Worm (Caenorhabditis elegans) whole organism, L1 larva: ENCODE data around the gene msp-78.

ENCODE experiments used
- C04F5.9 ChIP-seq: sonication (generic microtip); optimal IDR thresholded peaks from 2 replicates; lab custom pipeline; 2016; ENCODE audit warnings: missing genetic modification characterization, missing compliant biosample characterization
- F16B12.6 ChIP-seq: fragments of 150-350 bp; optimal IDR thresholded peaks from 2 replicates; lab custom pipeline; 2014; ENCODE audit warnings: missing biosample characterization, missing genetic modification characterization
- alr-1 ChIP-seq: fragments of 200-800 bp; sonication (Bioruptor generic); optimal IDR thresholded peaks from 2 replicates; lab custom pipeline; 2018; ENCODE audit warnings: borderline replicate concordance, mild to moderate bottlenecking, missing genetic modification characterization, missing compliant biosample characterization
- ama-1 ChIP-seq: fragments of 150-350 bp; optimal IDR thresholded peaks from 2 replicates; lab custom pipeline; 2014
- ceh-63 ChIP-seq: fragments of 200-800 bp; sonication (Bioruptor generic); optimal IDR thresholded peaks from 2 replicates; lab custom pipeline; 2018; ENCODE audit warnings: mild to moderate bottlenecking, missing genetic modification characterization, missing compliant biosample characterization
- ceh-8 ChIP-seq: fragments of 200-800 bp; sonication (Bioruptor generic); optimal IDR thresholded peaks from 2 replicates; lab custom pipeline; 2018; ENCODE audit warnings: mild to moderate bottlenecking, missing genetic modification characterization, moderate library complexity, missing compliant biosample characterization
- ceh-90 ChIP-seq: sonication (generic microtip); optimal IDR thresholded peaks from 2 replicates; lab custom pipeline; 2016; ENCODE audit warnings: missing genetic modification characterization, missing compliant biosample characterization
- dpl-1 ChIP-seq, 3 experiments: fragments of 150-350 bp in 2 of 3; sonication (generic microtip) in 1 of 3; optimal IDR thresholded peaks; 2 replicates each; lab custom pipeline; 2014 to 2017; ENCODE audit warnings: missing biosample characterization in 3 of 3, missing genetic modification characterization in 3 of 3, missing genetic modification reagents in 3 of 3
- dsc-1 ChIP-seq: sonication (generic microtip); optimal IDR thresholded peaks from 2 replicates; lab custom pipeline; 2016; ENCODE audit warnings: mild to moderate bottlenecking, missing genetic modification characterization, missing compliant biosample characterization
- egl-13 ChIP-seq: sonication (generic microtip); optimal IDR thresholded peaks from 2 replicates; lab custom pipeline; 2016; ENCODE audit warnings: missing genotype, missing genetic modification reagents, missing genetic modification characterization, missing compliant biosample characterization
- egl-27 ChIP-seq, 2 experiments: fragments of 150-350 bp in 1 of 2; sonication (generic microtip); optimal IDR thresholded peaks; 3 replicates each; lab custom pipeline; 2017 to 2018; ENCODE audit warnings: missing biosample characterization in 2 of 2, missing genetic modification characterization in 2 of 2, missing genetic modification reagents in 2 of 2
- elt-2 ChIP-seq: sonication (generic microtip); optimal IDR thresholded peaks from 2 replicates; lab custom pipeline; 2016; ENCODE audit warnings: missing genetic modification characterization, mild to moderate bottlenecking, inconsistent platforms, missing compliant biosample characterization, missing genetic modification reagents
- fkh-10 ChIP-seq: sonication (generic microtip); optimal IDR thresholded peaks from 2 replicates; lab custom pipeline; 2017; ENCODE audit warnings: missing biosample characterization, missing genetic modification reagents, missing genetic modification characterization
- fkh-4 ChIP-seq: sonication (generic microtip); optimal IDR thresholded peaks from 2 replicates; lab custom pipeline; 2016; ENCODE audit warnings: missing compliant biosample characterization, missing genetic modification characterization, borderline replicate concordance
- fkh-8 ChIP-seq: sonication (generic microtip); optimal IDR thresholded peaks from 2 replicates; lab custom pipeline; 2016; ENCODE audit warnings: mild to moderate bottlenecking, missing genetic modification characterization, missing compliant biosample characterization
- fos-1 ChIP-seq: fragments of 150-350 bp; optimal IDR thresholded peaks from 2 replicates; lab custom pipeline; 2014; ENCODE audit warnings: missing biosample characterization, missing genetic modification characterization
- grh-1 ChIP-seq: fragments of 200-800 bp; sonication (Bioruptor generic); IDR thresholded peaks from 2 replicates; pipeline ENCODE4 v1.3.6; 2022; ENCODE audit warnings: missing genetic modification reagents, missing genetic modification characterization, missing compliant biosample characterization
- hlh-17 ChIP-seq: fragments of 200-800 bp; sonication (Bioruptor generic); optimal IDR thresholded peaks from 2 replicates; lab custom pipeline; 2018; ENCODE audit warnings: missing genetic modification characterization, mild to moderate bottlenecking, missing compliant biosample characterization, moderate library complexity, borderline replicate concordance
- hpl-2 ChIP-seq: fragments of 150-350 bp; optimal IDR thresholded peaks from 2 replicates; lab custom pipeline; 2014; ENCODE audit warnings: missing biosample characterization, missing genetic modification reagents, missing genetic modification characterization
- irx-1 ChIP-seq: sonication (generic microtip); optimal IDR thresholded peaks from 2 replicates; lab custom pipeline; 2016; ENCODE audit warnings: missing genetic modification characterization, missing compliant biosample characterization
- isw-1 ChIP-seq: fragments of 200-800 bp; sonication (Bioruptor generic); IDR thresholded peaks from 2 replicates; pipeline ENCODE4 v1.3.6; 2022; ENCODE audit warnings: missing genetic modification characterization, missing compliant biosample characterization
- lin-14 ChIP-seq: fragments of 200-800 bp; sonication (Bioruptor generic); optimal IDR thresholded peaks from 2 replicates; lab custom pipeline; 2018; ENCODE audit warnings: mild to moderate bottlenecking, missing genetic modification characterization, moderate library complexity, missing compliant biosample characterization
- lin-15B ChIP-seq: fragments of 150-350 bp; sonication (generic microtip); optimal IDR thresholded peaks from 3 replicates; lab custom pipeline; 2014; ENCODE audit warnings: missing biosample characterization, missing genetic modification characterization
- lir-3 ChIP-seq: sonication (generic microtip); optimal IDR thresholded peaks from 2 replicates; lab custom pipeline; 2016; ENCODE audit warnings: mild to moderate bottlenecking, missing genetic modification characterization, moderate library complexity, missing compliant biosample characterization; ENCODE audit not compliant: poor library complexity
- mab-9 ChIP-seq: fragments of 200-800 bp; sonication (Bioruptor generic); IDR thresholded peaks from 2 replicates; pipeline ENCODE4 v1.3.6; 2022; ENCODE audit warnings: missing genetic modification reagents, missing genetic modification characterization, missing compliant biosample characterization
- mep-1 ChIP-seq: fragments of 150-350 bp; optimal IDR thresholded peaks from 2 replicates; lab custom pipeline; 2014; ENCODE audit warnings: missing biosample characterization, missing genetic modification characterization
- nhr-19 ChIP-seq: fragments of 200-800 bp; sonication (Bioruptor generic); conservative IDR thresholded peaks from 2 replicates; pipeline ENCODE4 v1.3.6; 2022; ENCODE audit warnings: missing genetic modification characterization, missing compliant biosample characterization
- nhr-237 ChIP-seq: fragments of 150-350 bp; optimal IDR thresholded peaks from 2 replicates; lab custom pipeline; 2014; ENCODE audit warnings: missing biosample characterization, missing genetic modification characterization
- nhr-28 ChIP-seq: fragments of 150-350 bp; optimal IDR thresholded peaks from 2 replicates; lab custom pipeline; 2014; ENCODE audit warnings: missing biosample characterization, missing genetic modification characterization
- nhr-71 ChIP-seq: sonication (generic microtip); optimal IDR thresholded peaks from 2 replicates; lab custom pipeline; 2016; ENCODE audit warnings: mild to moderate bottlenecking, missing genetic modification characterization, moderate library complexity, missing compliant biosample characterization
- nhr-76 ChIP-seq: sonication (generic microtip); optimal IDR thresholded peaks from 2 replicates; lab custom pipeline; 2017; ENCODE audit warnings: missing biosample characterization, missing genetic modification characterization
- nhr-77 ChIP-seq: fragments of 150-350 bp; optimal IDR thresholded peaks from 2 replicates; lab custom pipeline; 2014; ENCODE audit warnings: missing biosample characterization, missing genetic modification characterization
- nhr-90 ChIP-seq: sonication (generic microtip); optimal IDR thresholded peaks from 2 replicates; lab custom pipeline; 2016; ENCODE audit warnings: mild to moderate bottlenecking, missing genetic modification characterization, missing compliant biosample characterization; ENCODE audit not compliant: poor library complexity
- skn-1 ChIP-seq: fragments of 150-350 bp; optimal IDR thresholded peaks from 2 replicates; lab custom pipeline; 2014; ENCODE audit warnings: missing biosample characterization, missing genetic modification characterization
- snpc-4 ChIP-seq: fragments of 150-350 bp; optimal IDR thresholded peaks from 2 replicates; lab custom pipeline; 2014; ENCODE audit warnings: missing biosample characterization, missing genetic modification characterization
- sox-4 ChIP-seq: sonication (generic microtip); optimal IDR thresholded peaks from 2 replicates; lab custom pipeline; 2016; ENCODE audit warnings: missing genetic modification characterization, missing compliant biosample characterization
- sptf-1 ChIP-seq: fragments of 150-350 bp; optimal IDR thresholded peaks from 2 replicates; lab custom pipeline; 2014; ENCODE audit warnings: missing biosample characterization, missing genetic modification characterization
- sup-37 ChIP-seq: fragments of 200-800 bp; sonication (Bioruptor generic); optimal IDR thresholded peaks from 2 replicates; lab custom pipeline; 2018; ENCODE audit warnings: mild to moderate bottlenecking, missing genetic modification characterization, missing compliant biosample characterization
- tbx-2 ChIP-seq: sonication (generic microtip); optimal IDR thresholded peaks from 2 replicates; lab custom pipeline; 2016; ENCODE audit warnings: missing genetic modification characterization, missing compliant biosample characterization
- tlp-1 ChIP-seq: fragments of 150-350 bp; optimal IDR thresholded peaks from 2 replicates; lab custom pipeline; 2014; ENCODE audit warnings: missing biosample characterization, missing genetic modification characterization
- unc-62 ChIP-seq: fragments of 150-350 bp; optimal IDR thresholded peaks from 2 replicates; lab custom pipeline; 2014; ENCODE audit warnings: missing biosample characterization, missing genetic modification reagents, missing genetic modification characterization
- unc-86 ChIP-seq: sonication (generic microtip); optimal IDR thresholded peaks from 2 replicates; lab custom pipeline; 2016; ENCODE audit warnings: missing genetic modification characterization, missing compliant biosample characterization
- unc-98 ChIP-seq: fragments of 200-800 bp; sonication (Bioruptor generic); IDR thresholded peaks from 2 replicates; pipeline ENCODE4 v1.3.6; 2022; ENCODE audit warnings: missing genetic modification characterization, missing compliant biosample characterization
- vab-15 ChIP-seq: sonication (generic microtip); optimal IDR thresholded peaks from 2 replicates; lab custom pipeline; 2017; ENCODE audit warnings: missing genotype, mild to moderate bottlenecking, missing genetic modification characterization, missing compliant biosample characterization
- zag-1 ChIP-seq: fragments of 150-350 bp; optimal IDR thresholded peaks from 2 replicates; lab custom pipeline; 2014; ENCODE audit warnings: missing biosample characterization, missing genetic modification characterization
- zip-4 ChIP-seq: fragments of 200-800 bp; sonication (Bioruptor generic); optimal IDR thresholded peaks from 2 replicates; lab custom pipeline; 2018; ENCODE audit warnings: mild to moderate bottlenecking, missing genetic modification characterization, moderate library complexity, missing compliant biosample characterization
- ztf-4 ChIP-seq: fragments of 150-350 bp; optimal IDR thresholded peaks from 2 replicates; lab custom pipeline; 2014; ENCODE audit warnings: missing biosample characterization, missing genetic modification characterization

Gene msp-78

DNA sequence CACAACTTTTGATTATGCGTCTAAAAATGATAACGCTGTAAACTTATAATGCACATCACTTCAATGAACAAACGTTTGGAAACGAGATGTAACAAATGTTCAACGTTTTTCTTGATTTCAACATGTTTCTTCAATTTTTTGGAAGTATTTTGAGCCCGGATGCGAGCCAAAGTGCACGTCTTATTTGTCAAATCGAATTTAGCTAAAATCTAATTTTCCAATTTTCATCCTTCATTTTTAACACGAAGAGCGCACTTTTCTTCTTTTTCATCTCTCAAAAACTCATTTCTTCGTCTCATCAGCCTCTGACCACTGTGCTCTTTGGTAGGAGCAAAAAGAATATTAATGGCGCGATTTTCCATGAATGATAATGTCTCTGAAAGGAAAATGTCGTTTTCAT is 28.5 kb downstream of the msp-78 start (continued):
- TF ChIP-seq nhr-71 (tag; lab: Kevin White, UChicago): peak; percentile 40
- TF ChIP-seq egl-13 (tag; lab: Kevin White, UChicago): no peak
- TF ChIP-seq tlp-1 (tag; lab: Kevin White, UChicago): no peak
- TF ChIP-seq vab-15: no peak
- no peak for TF ChIP-seq lin-15B (tag; lab: Kevin White, UChicago)
- TF ChIP-seq ama-1 (lab: Kevin White, UChicago): no peak
- TF ChIP-seq ztf-4: no peak
- TF ChIP-seq fkh-10: peak; percentile 52
- TF ChIP-seq unc-62 (GFP tag; lab: Kevin White, UChicago): no peak
- TF ChIP-seq dpl-1 (GFP tag; optimal IDR thresholded peaks at IDR 0.05; lab: Kevin White, UChicago): no peak
- TF ChIP-seq sox-4 (tag; lab: Kevin White, UChicago): no peak
- peak; percentile 46 for TF ChIP-seq ceh-8 (GFP tag; lab: Kevin White, UChicago)
- no peak for TF ChIP-seq egl-27 (tag; optimal IDR thresholded peaks at IDR 0.05; lab: Kevin White, UChicago)
- TF ChIP-seq unc-86: no peak
- no peak for TF ChIP-seq nhr-76
- peak; percentile 71 for TF ChIP-seq lin-14 (GFP tag; lab: Kevin White, UChicago)
- no peak for TF ChIP-seq zip-4 (GFP tag; lab: Kevin White, UChicago)
- TF ChIP-seq F16B12.6 (tag; lab: Kevin White, UChicago): no peak

ce11 chrIV:9799129-9799528 is 29.3 kb downstream of the msp-78 start, which contains the start of gene fat-4:
fat-4 (plus strand) TSS chrIV:9799429.
- no peak for TF ChIP-seq fkh-4 (tag; lab: Kevin White, UChicago)
- TF ChIP-seq tbx-2 (tag; lab: Kevin White, UChicago): no peak
- no peak for TF ChIP-seq zag-1 (tag; lab: Kevin White, UChicago)
- TF ChIP-seq unc-86: no peak
- no peak for TF ChIP-seq isw-1 (GFP tag; lab: Robert Waterston, UW)

DNA sequence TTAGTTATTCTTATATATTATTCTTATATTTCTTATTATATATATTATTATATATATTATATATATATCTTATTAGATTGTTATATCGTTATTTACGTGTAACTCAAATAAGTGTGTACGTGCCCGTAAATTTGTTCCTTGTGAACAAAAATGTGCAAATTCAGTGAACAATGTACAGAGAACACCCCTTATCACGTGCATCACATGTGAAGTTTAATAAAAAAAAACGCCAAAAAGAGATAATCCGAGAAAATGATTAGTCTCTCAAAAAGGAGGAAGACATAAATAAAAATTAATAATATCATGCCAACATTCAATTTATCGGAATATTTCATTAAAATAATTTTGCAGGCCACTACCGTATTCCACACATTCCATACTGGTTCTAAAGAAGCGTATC is 29.8 kb downstream of the msp-78 start:
- TF ChIP-seq nhr-19 (GFP tag; lab: Robert Waterston, UW) (0 out of 2 replicates have a peak, but pooled peaks have one; percentile 9), unc-98 (GFP tag; lab: Robert Waterston, UW) (no peak), elt-2 (tag; lab: Kevin White, UChicago) (peak; percentile 40), dsc-1 (peak; percentile 42)

ce11 chrIV:9801418-9801817 is 31.6 kb downstream of the msp-78 start:
- TF ChIP-seq F16B12.6 (tag; lab: Kevin White, UChicago) (no peak), nhr-19 (GFP tag; lab: Robert Waterston, UW) (no peak), nhr-77 (tag; lab: Kevin White, UChicago) (no peak), snpc-4 (no peak), hlh-17 (GFP tag; lab: Kevin White, UChicago) (no peak), irx-1 (tag; lab: Kevin White, UChicago) (no peak), ceh-90 (tag; lab: Kevin White, UChicago) (no peak), fkh-8 (tag; lab: Kevin White, UChicago) (no peak), grh-1 (no peak), C04F5.9 (no peak), mab-9 (GFP tag; lab: Robert Waterston, UW) (no peak), egl-13 (tag; lab: Kevin White, UChicago) (no peak), fkh-10 (no peak), sptf-1 (no peak), alr-1 (tag; lab: Kevin White, UChicago) (no peak), nhr-237 (no peak), nhr-76 (no peak), hpl-2 (GFP tag; lab: Kevin White, UChicago) (no peak), fos-1 (no peak), nhr-90 (no peak), ceh-63 (GFP tag; lab: Kevin White, UChicago) (no peak), unc-98 (GFP tag; lab: Robert Waterston, UW) (no peak), mep-1 (tag; lab: Kevin White, UChicago) (no peak), skn-1 (tag; lab: Kevin White, UChicago) (no peak), lir-3 (tag; lab: Kevin White, UChicago) (no peak), nhr-28 (tag; lab: Kevin White, UChicago) (no peak), zag-1 (tag; lab: Kevin White, UChicago) (no peak), sup-37 (GFP tag; lab: Kevin White, UChicago) (no peak), unc-62 (GFP tag; lab: Kevin White, UChicago) (no peak)
